Worm (Caenorhabditis elegans): ENCODE results near the gene mlck-1.

mlck-1 gene

DNA sequence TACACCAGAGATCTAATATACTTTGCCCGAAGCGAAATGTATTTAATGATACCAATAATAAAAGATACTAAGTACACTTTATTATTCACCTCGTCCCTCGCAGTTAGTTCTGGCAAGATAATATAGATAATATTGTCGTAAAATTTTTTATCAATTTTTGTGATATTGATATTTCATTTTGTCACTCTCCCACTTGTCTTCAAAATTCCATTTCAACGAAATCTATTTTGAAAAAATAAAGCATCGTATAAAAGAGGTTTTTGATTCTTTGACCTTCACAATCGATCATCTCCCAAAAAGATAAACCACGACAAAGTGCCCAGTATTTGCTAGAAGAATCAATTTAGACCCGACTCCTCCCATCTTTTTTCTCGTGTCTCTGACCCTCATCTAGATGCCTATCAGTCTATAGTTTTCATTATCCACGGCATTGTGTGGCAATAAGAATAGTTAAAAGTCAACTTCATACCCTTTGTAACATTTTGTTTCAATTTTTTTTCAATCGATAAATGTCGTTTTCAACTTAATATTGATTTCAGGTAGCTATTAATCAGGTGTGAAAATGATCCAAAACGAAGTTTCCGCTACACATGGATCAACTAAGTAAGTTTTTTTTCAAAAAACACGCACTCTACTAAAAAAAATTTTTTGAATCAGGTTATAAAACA lies 15.7 kb downstream of the mlck-1 start, which contains the start of gene cbs-1:
Gene cbs-1, plus strand, starts transcription at position 534 of the 668 bp plus-strand sequence.
- TF ChIP-seq mdl-1 (tag; optimal IDR thresholded peaks at IDR 0.05) (no peak), unc-62 (GFP tag; optimal IDR thresholded peaks at IDR 0.05) (no peak), ceh-28 (tag; optimal IDR thresholded peaks at IDR 0.05) (no peak), pha-4 (tag; optimal IDR thresholded peaks at IDR 0.05) (peak; percentile 19), nhr-12 (tag; optimal IDR thresholded peaks at IDR 0.05) (no peak), nfya-1 (tag; optimal IDR thresholded peaks at IDR 0.05; ENCODE audit: insufficient read depth) (no peak), ama-1 (optimal IDR thresholded peaks at IDR 0.05) (no peak), elt-3 (tag; optimal IDR thresholded peaks at IDR 0.05) (no peak), nhr-43 (tag; optimal IDR thresholded peaks at IDR 0.05; ENCODE audit: poor library complexity, severe bottlenecking) (no peak), elt-2 (tag; optimal IDR thresholded peaks at IDR 0.05) (peak; percentile 88), skn-1 (tag; optimal IDR thresholded peaks at IDR 0.05) (no peak), lin-15B (tag; optimal IDR thresholded peaks at IDR 0.05) (no peak), nhr-25 (tag; optimal IDR thresholded peaks at IDR 0.05) (peak; percentile 38), nhr-67 (tag; optimal IDR thresholded peaks at IDR 0.05) (no peak), ceh-9 (tag; optimal IDR thresholded peaks at IDR 0.05) (no peak), aly-2 (tag; optimal IDR thresholded peaks at IDR 0.05) (no peak), elt-1 (tag; optimal IDR thresholded peaks at IDR 0.05) (peak; percentile 27), pqm-1 (tag; optimal IDR thresholded peaks at IDR 0.05) (peak; percentile 53), ztf-11 (tag; optimal IDR thresholded peaks at IDR 0.05) (no peak), fos-1 (tag; optimal IDR thresholded peaks at IDR 0.05) (no peak), ZK546.5 (tag; optimal IDR thresholded peaks at IDR 0.05) (no peak), lsy-12 (tag; optimal IDR thresholded peaks at IDR 0.05) (no peak), sea-2 (GFP tag; optimal IDR thresholded peaks at IDR 0.05) (no peak)

DNA sequence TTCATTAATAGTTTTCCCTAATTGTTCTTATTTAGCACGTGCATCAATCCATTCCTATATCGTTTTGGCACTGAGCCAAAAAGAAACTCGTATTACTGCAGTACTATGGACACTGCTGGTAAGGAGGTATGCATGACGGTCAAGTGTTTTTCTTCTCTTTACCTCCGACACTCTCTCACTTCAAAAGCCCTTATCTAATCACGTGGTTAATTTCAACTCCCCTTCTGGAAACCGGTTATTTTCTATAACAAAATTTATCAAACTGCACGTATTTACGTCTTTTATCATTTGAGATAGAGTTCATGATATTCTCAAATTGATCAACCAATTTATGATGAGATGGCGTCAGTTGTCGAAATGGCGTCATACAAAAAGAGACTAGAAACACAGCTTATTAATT lies 18.0 kb downstream of the mlck-1 start:
- TF ChIP-seq egl-5 (tag; optimal IDR thresholded peaks at IDR 0.05) (no peak), mdl-1 (tag; optimal IDR thresholded peaks at IDR 0.05) (peak; percentile 38), nhr-25 (tag; optimal IDR thresholded peaks at IDR 0.05) (peak; percentile 36), ceh-16 (tag; optimal IDR thresholded peaks at IDR 0.05) (no peak), ceh-82 (tag; optimal IDR thresholded peaks at IDR 0.05) (no peak), nhr-237 (tag; optimal IDR thresholded peaks at IDR 0.05) (no peak), nhr-11 (tag; optimal IDR thresholded peaks at IDR 0.05) (no peak), eor-1 (tag; optimal IDR thresholded peaks at IDR 0.05) (no peak), elt-3 (tag; optimal IDR thresholded peaks at IDR 0.05) (peak in 1 of 3 experiments; percentile 81), lsy-12 (tag; optimal IDR thresholded peaks at IDR 0.05) (peak; percentile 15), ZK546.5 (tag; optimal IDR thresholded peaks at IDR 0.05) (no peak), ceh-9 (tag; optimal IDR thresholded peaks at IDR 0.05) (no peak), elt-2 (tag; optimal IDR thresholded peaks at IDR 0.05) (peak; percentile 93), unc-62 (GFP tag; optimal IDR thresholded peaks at IDR 0.05) (no peak), nhr-43 (tag; optimal IDR thresholded peaks at IDR 0.05; ENCODE audit: poor library complexity, severe bottlenecking) (peak; percentile 61), jun-1 (tag; optimal IDR thresholded peaks at IDR 0.05) (peak; percentile 77), pha-4 (tag; optimal IDR thresholded peaks at IDR 0.05) (peak; percentile 64), unc-39 (tag; optimal IDR thresholded peaks at IDR 0.05) (no peak), snpc-4 (tag; optimal IDR thresholded peaks at IDR 0.05) (no peak), ztf-11 (tag; optimal IDR thresholded peaks at IDR 0.05) (no peak), nhr-23 (tag; optimal IDR thresholded peaks at IDR 0.05) (peak; percentile 56), nhr-28 (tag; optimal IDR thresholded peaks at IDR 0.05) (no peak), skn-1 (tag; optimal IDR thresholded peaks at IDR 0.05) (peak; percentile 25), R02D3.7 (tag; optimal IDR thresholded peaks at IDR 0.05) (no peak), nfya-1 (tag; optimal IDR thresholded peaks at IDR 0.05; ENCODE audit: insufficient read depth) (peak; percentile 4), egl-27 (tag; optimal IDR thresholded peaks at IDR 0.05) (no peak), pqm-1 (tag; optimal IDR thresholded peaks at IDR 0.05) (peak; percentile 90)

DNA sequence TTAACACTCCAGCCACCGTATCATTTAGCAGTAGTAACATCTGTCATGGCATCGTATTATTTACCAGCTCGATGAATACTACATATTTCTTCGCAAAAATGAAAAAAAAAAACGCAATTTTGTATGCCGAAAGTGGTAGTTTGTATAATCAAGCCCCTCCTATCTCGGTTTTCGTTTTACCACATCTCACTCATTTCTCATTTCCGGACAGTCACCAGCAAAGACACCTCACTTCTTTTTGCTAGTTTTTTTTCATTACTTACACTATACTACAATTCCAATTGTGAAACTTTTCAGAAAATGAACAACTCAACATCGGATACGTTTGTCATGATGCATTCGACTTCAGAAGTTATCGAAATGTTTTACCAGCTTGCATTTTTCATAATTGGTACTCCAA lies 20.4 kb downstream of the mlck-1 start, which contains the start of gene gnrr-3:
Gene gnrr-3, plus strand, starts transcription at position 301 of the 400 bp plus-strand sequence.
- no peak for TF ChIP-seq nhr-25 (tag; optimal IDR thresholded peaks at IDR 0.05)
- TF ChIP-seq mdl-1 (tag; optimal IDR thresholded peaks at IDR 0.05) = no peak

DNA sequence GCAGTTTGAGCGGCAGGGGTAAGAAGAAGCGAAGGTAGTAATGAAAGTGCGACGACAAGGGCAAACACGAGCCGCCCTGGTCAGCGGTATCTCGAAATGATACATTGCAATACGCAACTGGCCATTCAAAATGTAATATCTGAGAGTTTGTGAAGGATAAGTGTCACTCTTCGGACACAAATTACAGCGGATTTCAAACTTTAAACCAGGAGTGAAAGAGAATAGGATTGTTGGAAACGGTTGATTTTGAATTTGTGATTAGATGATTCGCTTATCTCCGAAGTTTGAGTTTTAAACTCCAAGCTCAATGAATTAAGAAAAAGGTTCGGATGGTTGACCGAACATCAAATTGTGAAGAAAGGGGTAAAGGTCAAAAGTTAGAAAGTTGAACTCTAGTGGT lies 22.3 kb downstream of the mlck-1 start, which contains the start of gene ZC374.2:
Gene ZC374.2, minus strand, starts transcription at position 101 of the 400 bp plus-strand sequence.
- TF ChIP-seq nhr-76 (tag; optimal IDR thresholded peaks at IDR 0.05) (no peak), fos-1 (tag; optimal IDR thresholded peaks at IDR 0.05) (no peak), nhr-43 (tag; optimal IDR thresholded peaks at IDR 0.05; ENCODE audit: poor library complexity, severe bottlenecking) (no peak)

Measured in whole organism, L3 larva.